Fruit fly (Drosophila melanogaster) ovary, adult (tissue): ENCODE measurements around the gene Swip-1.

ENCODE experiments used
- CG17801 ChIP-seq: fragments of 200-800 bp; optimal IDR thresholded peaks from 2 replicates; lab custom pipeline; 2019; ENCODE audit warnings: missing biosample characterization, mild to moderate bottlenecking, missing genetic modification characterization, moderate library complexity; ENCODE audit not compliant: partially characterized antibody

Gene Swip-1

DNA sequence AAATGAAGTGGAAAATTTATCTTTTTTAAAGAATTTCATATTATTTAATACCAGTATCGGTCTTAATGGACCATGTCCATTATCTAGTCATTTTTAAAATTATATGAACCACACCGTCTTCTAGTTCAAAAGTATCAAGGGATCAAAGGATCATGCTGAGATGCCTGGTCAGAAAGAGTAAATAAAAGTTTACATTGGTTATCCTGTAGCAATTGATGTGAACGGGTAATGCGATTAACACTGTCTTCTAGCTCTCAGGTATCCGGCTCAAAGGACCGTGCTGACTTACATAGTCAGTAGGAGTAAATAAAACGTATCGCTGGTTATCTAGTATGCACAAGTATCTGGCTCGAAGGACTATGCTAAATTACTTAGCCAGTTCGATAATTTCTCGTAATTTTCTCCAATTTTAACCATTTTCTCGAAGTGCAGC lies 32.1 kb upstream of the Swip-1 start:
- TF ChIP-seq CG17801 (GFP tag; lab: Kevin White, UChicago) = no peak

DNA sequence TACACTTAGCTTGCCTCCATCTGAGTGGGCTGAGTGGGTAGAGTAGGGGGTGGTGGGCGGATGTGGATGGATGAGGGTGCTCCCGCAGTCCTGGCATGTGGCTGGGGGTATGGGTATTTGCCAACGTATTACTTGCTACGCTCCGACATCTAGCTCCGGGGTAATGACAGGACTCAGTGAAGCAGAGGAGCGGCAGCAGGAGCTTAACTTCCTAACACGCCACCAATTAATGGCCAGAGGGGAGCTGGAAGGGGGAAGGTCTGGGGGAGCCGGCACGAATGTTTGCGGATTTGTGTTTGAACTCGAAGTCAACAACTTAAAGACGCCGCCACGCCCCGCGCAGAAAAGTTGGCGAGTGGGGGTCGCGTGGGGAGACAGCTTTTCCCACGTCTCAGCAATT lies 31.2 kb upstream of the Swip-1 start:
- TF ChIP-seq CG17801 (GFP tag; lab: Kevin White, UChicago) = no peak

DNA sequence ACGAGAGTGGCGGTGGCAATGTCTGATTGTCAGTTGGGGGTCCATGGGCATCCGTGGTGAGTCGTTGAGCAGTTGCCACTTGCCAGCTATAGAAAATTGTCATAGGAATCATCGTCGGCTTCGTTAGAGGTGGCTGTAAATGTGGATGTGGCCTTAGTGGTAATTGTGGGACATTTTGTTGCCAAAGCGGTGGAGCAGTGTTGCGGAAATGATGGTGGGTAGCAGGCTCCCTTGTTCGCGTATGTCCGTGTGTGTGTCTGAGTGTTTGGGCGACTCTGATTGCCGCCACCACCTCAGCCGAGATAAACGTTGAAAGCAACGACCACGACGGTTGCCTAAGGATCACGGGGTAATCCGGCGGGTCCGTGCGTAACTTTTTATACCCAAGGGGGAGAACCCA lies 30.0 kb upstream of the Swip-1 start:
- TF ChIP-seq CG17801 (GFP tag; lab: Kevin White, UChicago) = no peak

DNA sequence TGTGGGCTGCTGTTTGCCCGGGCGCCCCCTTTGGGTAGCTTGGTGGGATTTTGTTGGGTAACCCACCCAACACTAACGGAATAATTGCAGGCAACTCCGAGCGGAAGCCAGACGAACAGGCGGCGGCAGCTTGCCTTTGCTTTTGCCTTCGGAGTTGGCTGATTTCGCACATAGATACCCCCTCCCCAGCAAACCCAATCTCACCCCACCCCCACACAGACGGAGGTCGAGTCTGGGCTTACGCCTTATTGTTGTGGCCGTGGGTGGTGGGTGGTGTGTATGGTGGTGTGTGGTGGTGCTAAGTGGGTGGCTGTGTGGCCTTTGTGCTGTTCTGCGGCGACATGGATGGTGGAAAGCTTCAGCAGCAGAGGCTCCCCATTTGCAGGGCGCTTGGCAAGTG lies 28.5 kb upstream of the Swip-1 start:
- TF ChIP-seq CG17801 (GFP tag; lab: Kevin White, UChicago) = no peak

DNA sequence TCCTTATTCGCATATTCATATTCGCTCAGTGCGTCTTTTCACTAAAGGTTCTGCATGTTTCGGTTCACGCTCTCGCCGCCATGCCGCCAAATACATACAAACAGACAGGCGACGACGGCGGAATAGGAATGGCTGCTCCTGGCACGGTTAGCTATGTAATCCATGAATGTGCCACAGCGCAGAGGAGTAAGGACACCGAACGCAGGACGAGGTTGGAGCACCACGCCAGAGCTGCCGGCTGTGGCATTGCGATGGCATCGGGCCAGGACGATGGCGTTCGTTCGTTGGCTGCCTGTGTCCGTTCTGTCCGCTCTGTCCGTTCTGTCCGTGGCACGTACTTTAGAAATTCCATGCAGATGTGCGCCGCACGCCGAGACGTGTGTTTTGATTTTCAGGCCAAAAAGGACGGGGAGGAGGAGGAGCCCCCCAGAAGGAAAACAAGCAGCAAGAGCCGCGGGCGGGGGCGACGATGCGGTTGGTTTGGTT lies 27.8 kb upstream of the Swip-1 start:
- no peak for TF ChIP-seq CG17801 (GFP tag; lab: Kevin White, UChicago)

DNA sequence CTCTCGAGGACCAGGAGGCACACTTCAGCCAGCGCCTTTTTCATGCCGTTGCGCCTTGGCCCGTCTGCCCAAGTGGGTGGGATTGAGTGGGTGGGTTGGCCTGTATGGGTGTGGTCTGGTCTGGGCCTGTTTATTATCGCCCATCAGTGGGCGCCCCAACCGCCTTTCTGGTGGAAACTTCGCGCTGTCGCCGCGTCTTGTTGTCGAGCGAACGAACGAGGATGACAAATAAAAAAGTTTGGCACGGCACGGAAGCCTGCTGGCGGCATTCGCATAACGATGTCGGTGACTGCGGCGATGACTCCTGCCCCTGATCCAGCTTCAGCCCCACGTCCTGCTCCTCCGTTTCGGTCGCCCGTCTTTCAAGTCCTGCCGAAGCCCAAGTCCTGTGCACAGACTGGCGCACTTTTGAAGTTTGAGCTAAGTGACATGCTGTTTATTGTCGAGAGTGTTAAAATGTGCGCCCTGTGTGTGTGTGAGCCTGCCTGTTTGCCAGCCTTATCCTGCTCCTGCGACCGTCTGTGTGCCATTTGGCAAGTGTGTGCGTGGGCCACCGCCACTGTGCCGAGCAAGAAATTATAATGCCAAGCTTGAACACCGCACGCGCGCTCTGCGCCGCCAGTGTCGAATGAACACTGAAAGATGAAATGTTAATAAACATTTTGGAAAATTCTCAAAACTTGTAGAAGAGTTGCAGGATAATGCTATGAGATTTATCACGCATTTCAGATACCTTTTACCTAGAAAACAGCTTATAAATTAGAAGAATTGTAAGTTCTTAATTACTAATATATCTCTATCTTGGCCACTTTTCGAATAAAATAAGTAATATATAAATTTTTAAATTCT lies 27.2 kb upstream of the Swip-1 start:
- no peak for TF ChIP-seq CG17801 (GFP tag; lab: Kevin White, UChicago)

DNA sequence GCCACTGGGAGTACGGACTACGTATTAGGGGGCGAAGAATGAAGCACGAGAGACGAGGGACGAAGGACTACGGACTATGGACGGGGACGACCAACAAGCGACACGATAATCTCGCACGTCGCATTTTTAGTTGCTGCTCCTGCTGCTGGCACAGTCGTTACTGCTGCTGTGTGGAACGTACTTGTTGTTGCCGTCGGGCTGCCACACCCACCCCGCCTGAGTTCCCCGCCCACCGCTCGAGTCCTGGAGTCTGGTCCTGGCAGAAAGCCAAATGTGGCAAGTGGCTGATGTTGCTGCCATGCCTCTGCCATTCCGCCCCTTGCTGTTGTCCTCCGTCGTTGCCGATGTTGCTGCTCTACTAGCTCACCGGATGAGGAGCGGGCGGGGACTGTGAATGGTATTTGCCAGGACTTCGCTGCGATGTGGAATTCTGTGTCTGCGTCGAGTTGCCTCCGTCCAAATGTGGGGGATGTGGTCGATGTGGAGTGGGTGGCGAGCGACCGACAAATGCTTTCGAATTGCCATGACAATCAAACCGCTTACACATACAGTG lies 25.8 kb upstream of the Swip-1 start:
- TF ChIP-seq CG17801 (GFP tag; lab: Kevin White, UChicago) = no peak

DNA sequence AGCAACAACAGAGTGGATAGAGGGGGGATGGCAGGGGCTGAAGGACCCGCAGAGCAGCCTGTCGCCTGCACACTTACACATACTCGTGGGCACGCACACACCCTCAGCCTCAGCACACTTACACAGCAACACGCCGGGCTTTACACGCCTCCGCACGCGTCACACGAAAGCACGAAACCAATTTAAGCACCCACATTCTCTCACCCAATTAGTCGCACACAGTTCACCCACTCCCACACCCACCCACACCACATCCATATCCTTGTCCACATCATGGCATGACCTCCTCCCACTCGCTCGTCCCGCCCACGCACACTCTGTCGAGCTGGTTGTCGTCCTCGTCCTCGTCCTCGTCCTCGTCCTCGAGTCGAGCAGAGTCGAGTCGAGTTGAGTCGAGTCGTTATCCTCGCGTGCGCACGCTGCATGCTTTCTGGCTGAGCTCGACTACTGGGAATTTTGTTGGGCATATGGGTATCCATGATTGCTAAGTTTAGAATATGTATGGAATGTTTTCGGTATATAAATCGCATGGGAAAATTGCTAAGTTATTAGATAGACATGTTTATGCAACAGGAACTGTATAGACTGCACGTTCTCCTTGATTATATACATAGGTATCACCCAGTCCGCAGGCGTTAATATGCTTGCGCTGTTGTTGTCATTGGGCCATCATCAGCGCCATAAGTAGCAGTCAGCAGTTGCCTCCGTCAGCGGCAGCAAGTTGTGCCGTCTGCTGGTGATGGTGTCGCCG lies 25.0 kb upstream of the Swip-1 start:
- no peak for TF ChIP-seq CG17801 (GFP tag; lab: Kevin White, UChicago)

DNA sequence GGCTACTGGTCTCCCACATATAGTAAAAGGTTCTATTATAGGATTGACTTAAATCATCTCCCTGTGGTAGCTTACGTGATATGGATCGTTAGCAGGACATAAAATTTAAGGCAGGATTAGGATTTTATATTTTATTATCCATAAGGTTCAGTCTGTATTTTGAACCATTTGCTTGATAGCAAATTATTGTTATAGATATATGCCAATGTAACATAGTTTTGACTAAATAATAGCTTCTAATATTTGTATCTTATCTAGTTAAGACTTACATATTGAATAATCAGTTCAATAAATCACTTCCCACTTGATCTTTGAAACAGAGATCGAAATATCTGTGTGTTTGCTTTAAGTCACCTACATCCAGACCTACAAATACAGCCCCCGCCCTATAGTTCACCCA lies 23.5 kb upstream of the Swip-1 start, which contains the start of gene robl37BC:
robl37BC (plus strand) TSS at position 301 of the 400 bp plus-strand sequence.
- TF ChIP-seq CG17801 (GFP tag; lab: Kevin White, UChicago) = no peak

DNA sequence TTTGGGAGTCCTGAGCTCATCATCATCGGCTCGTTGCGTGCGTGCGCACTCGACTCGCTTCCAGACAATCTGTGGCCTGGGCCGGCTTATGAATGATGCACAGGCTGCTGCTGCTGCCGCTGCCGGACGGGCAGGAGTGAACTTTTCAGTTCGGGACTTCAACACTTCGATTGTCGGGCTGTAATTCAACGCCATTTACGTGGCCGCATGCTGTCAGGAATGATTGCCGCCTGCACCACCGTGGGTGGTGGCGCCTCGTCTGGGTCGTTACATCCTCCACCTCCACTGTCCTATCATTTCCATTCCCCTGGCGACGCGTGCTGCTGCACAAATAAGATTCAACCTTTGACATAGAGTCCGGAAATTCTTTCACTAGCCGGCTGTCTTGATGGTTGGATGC lies 23.0 kb upstream of the Swip-1 start:
- no peak for TF ChIP-seq CG17801 (GFP tag; lab: Kevin White, UChicago)

DNA sequence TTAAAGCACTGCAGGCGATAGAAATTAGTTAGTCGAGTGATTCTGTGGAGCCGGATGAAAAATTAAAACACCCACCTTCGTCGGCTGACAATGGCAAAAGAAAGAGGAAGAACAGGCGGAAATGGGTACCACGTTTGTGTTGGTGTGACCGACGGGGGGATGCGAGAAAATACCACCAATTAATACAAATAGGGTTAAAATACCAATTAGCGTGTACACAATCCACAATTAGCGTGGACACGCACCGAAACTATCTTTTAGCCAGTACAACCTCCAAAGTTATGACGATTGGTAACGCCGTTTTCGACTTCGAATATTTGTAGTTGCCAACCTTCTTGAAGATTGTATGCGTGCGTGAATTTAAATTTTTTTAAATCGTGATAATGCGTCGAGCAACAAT lies 22.1 kb upstream of the Swip-1 start, which contains the start of gene RpL30:
RpL30 (minus strand) TSS at position 177 of the 400 bp plus-strand sequence.
- TF ChIP-seq CG17801 (GFP tag; lab: Kevin White, UChicago) = peak; percentile 85

DNA sequence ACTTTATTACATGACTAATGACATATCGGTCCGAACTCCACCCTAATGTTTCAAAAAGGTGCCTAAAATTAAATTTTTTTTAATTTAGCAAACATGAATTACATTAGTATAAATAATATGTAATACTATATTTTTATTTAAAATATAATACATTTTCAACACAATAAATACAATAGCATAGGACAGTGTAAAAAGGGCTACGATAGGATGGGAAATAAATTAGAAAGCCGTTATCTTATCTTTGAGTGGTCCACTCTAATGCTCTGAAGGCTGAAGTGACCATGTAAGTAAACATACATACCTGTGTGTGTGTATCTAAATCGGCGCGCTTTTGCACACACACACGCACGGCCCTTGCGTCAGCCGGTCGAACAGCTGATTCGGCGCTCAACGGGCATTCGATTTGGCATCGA lies 15.9 kb upstream of the Swip-1 start, which contains the start of gene CG31793:
CG31793 (plus strand) TSS at position 409 of the 413 bp plus-strand sequence.
- peak; percentile 73 for TF ChIP-seq CG17801 (GFP tag; lab: Kevin White, UChicago)

DNA sequence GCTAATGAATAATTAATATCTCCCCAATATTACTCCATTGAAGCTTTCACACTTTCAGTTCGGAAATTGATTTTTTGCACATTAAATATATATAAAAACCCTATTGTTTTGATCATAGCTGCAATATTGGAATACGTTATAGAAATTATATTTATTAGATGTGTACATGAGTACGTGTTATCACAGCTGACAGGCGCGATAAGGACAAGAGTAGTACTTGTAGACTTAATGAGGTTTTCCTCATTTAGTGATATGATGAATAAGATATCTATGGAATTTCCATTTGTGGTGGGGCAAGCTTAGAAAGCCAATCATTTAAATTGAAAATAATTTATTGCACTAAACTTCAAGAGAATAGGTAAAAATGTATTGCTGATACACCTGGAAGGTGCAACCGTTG lies 15.4 kb upstream of the Swip-1 start:
- no peak for TF ChIP-seq CG17801 (GFP tag; lab: Kevin White, UChicago)

DNA sequence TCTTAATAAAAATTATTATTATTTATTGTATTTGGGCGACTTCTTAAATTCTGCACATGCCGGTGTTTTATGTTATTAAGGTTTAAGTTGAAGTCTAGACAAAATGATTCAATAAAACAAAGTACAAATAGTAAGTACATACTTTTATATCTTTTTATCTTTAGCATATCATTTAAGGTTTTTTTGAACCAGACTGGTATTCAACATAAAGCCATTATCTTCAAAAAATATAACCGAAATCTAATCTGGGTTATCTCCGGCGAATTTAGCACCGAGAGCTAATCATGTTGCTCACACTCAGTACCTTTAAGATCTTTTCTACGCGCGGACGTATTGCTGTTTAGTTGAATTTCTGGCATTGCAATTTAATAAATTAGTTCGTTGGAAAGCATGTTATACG lies 10.1 kb upstream of the Swip-1 start, which contains the start of gene CG31792:
CG31792 (plus strand) TSS at position 301 of the 400 bp plus-strand sequence.
- TF ChIP-seq CG17801 (GFP tag; lab: Kevin White, UChicago) = no peak
